Fruit fly (Drosophila melanogaster): ENCODE results near the gene Crag.

The Crag gene

DNA sequence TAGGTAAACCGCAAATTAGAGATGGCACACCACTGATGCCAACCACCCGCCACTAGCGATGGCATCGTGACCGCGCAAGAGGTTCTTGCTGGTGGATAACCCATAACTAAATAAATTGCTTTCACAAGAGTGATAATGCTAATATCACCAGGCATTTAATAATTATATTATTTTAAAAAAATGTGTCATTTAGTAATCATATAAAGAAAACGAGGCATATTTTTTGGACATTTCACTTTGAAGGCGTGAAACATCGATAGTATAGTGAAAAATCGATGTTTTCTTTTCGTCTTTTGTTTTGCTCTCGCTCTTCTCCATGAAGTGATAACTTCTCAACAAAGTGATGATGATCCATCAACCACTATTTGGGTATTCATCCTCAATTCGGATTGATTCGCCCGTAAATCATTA lies 33.1 kb upstream of the Crag start, which contains the start of gene IntS4 (continued):
- TF ChIP-seq CG8632 (GFP tag; optimal IDR thresholded peaks at IDR 0.05) (peak; percentile 10), CG1621 (tag; optimal IDR thresholded peaks at IDR 0.05) (peak; percentile 71), fkh (GFP tag; optimal IDR thresholded peaks at IDR 0.05) (no peak), CG6163 (GFP tag; IDR thresholded peaks at IDR 0.05) (no peak; the same call in 2 of the 3 replicates), Eip93F (GFP tag; optimal IDR thresholded peaks at IDR 0.05) (peak; percentile 69), CG8119 (GFP tag; IDR thresholded peaks at IDR 0.05) (no peak), CG16779 (tag; optimal IDR thresholded peaks at IDR 0.05) (no peak), Eip75B (GFP tag; optimal IDR thresholded peaks at IDR 0.05) (no peak), Hr38 (GFP tag; optimal IDR thresholded peaks at IDR 0.05) (no peak), Hr4 (GFP tag; optimal IDR thresholded peaks at IDR 0.05) (no peak), achi (GFP tag; optimal IDR thresholded peaks at IDR 0.05) (peak; percentile 70), CG3032 (tag; optimal IDR thresholded peaks at IDR 0.05) (peak; percentile 53), esn (GFP tag; optimal IDR thresholded peaks at IDR 0.05) (peak; percentile 74), Blimp-1 (GFP tag; optimal IDR thresholded peaks at IDR 0.05) (peak; percentile 1), Ets21C (GFP tag; optimal IDR thresholded peaks at IDR 0.05) (peak; percentile 40), svp (GFP tag) (peak; percentile 83), CG7368 (GFP tag; optimal IDR thresholded peaks at IDR 0.05) (no peak), Sox14 (GFP tag; optimal IDR thresholded peaks at IDR 0.05) (peak; percentile 47), pdm3 (GFP tag; optimal IDR thresholded peaks at IDR 0.05) (no peak), CG32006 (GFP tag; optimal IDR thresholded peaks at IDR 0.05) (no peak), lz (GFP tag; optimal IDR thresholded peaks at IDR 0.05) (peak; percentile 67), CG10669 (GFP tag; optimal IDR thresholded peaks at IDR 0.05) (no peak), CG34406 (GFP tag; optimal IDR thresholded peaks at IDR 0.05) (peak; percentile 56), spab (GFP tag; optimal IDR thresholded peaks at IDR 0.05) (no peak), Gug (GFP tag; IDR thresholded peaks at IDR 0.05) (peak; percentile 32; the same call in 1 of the 2 replicates), CG6808 (GFP tag; optimal IDR thresholded peaks at IDR 0.05) (no peak), dsx (GFP tag; optimal IDR thresholded peaks at IDR 0.05; ENCODE audit: poor library complexity, severe bottlenecking) (peak; percentile 56), OdsH (GFP tag; optimal IDR thresholded peaks at IDR 0.05) (no peak), Sox15 (GFP tag; optimal IDR thresholded peaks at IDR 0.05) (peak; percentile 25), salr (GFP tag; optimal IDR thresholded peaks at IDR 0.05) (no peak), CG6854 (GFP tag; optimal IDR thresholded peaks at IDR 0.05) (no peak), net (GFP tag; optimal IDR thresholded peaks at IDR 0.05) (no peak), Sox102F (GFP tag; optimal IDR thresholded peaks at IDR 0.05) (peak; percentile 65), CG8319 (GFP tag; optimal IDR thresholded peaks at IDR 0.05) (peak; percentile 17)

DNA sequence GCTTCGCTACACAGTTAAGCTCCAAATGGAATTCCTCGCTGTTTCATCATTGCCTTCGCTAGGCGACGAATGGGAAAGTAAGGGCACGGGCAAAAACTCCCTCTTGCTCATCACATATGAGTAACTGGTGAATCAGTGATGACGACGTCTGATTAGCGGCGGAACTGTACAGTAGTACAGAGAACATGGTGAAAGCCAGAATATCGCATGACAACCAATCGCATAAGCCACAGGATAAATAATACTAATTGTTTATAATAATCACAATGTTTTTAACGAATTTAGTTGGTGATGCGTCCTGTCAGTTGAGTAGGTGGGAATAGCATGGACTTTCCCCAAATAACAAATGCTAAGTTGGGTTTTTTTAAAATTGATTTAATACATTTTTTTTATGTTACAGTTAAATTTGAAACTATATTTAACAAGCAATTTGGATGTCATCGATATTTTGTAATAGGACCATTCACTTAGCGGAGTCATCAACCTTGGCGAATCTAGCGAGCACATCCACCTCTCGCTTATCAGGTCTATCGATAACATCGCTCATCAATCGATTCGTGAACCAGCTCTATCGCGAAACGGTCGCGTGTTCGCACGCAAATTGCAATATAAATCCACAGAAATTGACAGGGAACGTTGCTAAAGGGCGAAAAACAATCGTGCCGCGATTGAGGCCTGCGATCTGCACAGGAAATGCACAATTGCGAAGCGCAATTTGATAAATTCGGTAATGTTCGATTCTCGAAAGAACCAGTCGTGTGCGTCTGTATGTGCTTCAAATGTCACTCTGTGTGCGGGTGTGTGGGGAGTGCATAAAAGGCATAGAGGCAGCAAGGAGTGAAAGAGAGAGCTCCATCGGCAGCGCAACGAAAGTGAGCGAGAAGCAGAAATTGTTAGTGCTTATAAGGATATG lies 31.5 kb upstream of the Crag start, which contains the start of the genes CG12112 and Trf4-1:
Gene CG12112 (minus strand): TSS at position 106 of the 913 bp plus-strand sequence.
Gene Trf4-1 (plus strand): TSS at position 236 of the 913 bp plus-strand sequence.
- TF ChIP-seq Ets96B (tag; optimal IDR thresholded peaks at IDR 0.05) (no peak), salr (GFP tag; optimal IDR thresholded peaks at IDR 0.05) (no peak), Hr38 (GFP tag; optimal IDR thresholded peaks at IDR 0.05) (no peak), CG3919 (GFP tag; optimal IDR thresholded peaks at IDR 0.05) (peak; percentile 14), Lpt (GFP tag; optimal IDR thresholded peaks at IDR 0.05) (no peak), CG4318 (GFP tag; optimal IDR thresholded peaks at IDR 0.05) (no peak), fkh (GFP tag; optimal IDR thresholded peaks at IDR 0.05) (no peak), CG8319 (GFP tag; optimal IDR thresholded peaks at IDR 0.05) (no peak), Eip93F (GFP tag; optimal IDR thresholded peaks at IDR 0.05) (peak; percentile 3), CG15336 (GFP tag; IDR thresholded peaks at IDR 0.05) (no peak), pdm3 (GFP tag; optimal IDR thresholded peaks at IDR 0.05) (peak; percentile 58), Smox (GFP tag; optimal IDR thresholded peaks at IDR 0.05) (peak; percentile 52), esn (GFP tag; optimal IDR thresholded peaks at IDR 0.05) (peak; percentile 55), Blimp-1 (GFP tag; optimal IDR thresholded peaks at IDR 0.05) (peak; percentile 15), OdsH (GFP tag; optimal IDR thresholded peaks at IDR 0.05) (peak; percentile 48), CG11762 (GFP tag; optimal IDR thresholded peaks at IDR 0.05; ENCODE audit: insufficient read depth) (no peak), lz (GFP tag; optimal IDR thresholded peaks at IDR 0.05) (peak; percentile 59), Sox15 (GFP tag; optimal IDR thresholded peaks at IDR 0.05) (no peak), cyc (GFP tag; optimal IDR thresholded peaks at IDR 0.05) (peak; percentile 26), Hr4 (GFP tag; optimal IDR thresholded peaks at IDR 0.05) (peak; percentile 34), Hr39 (GFP tag; optimal IDR thresholded peaks at IDR 0.05) (peak; percentile 32), ss (GFP tag; optimal IDR thresholded peaks at IDR 0.05) (peak in 1 of 2 experiments; percentile 60), Met (GFP tag; optimal IDR thresholded peaks at IDR 0.05) (peak; percentile 43), Eip75B (GFP tag; optimal IDR thresholded peaks at IDR 0.05) (peak; percentile 46), CG9139 (GFP tag; optimal IDR thresholded peaks at IDR 0.05) (no peak), fd59A (GFP tag; optimal IDR thresholded peaks at IDR 0.05) (no peak), CG3032 (tag; optimal IDR thresholded peaks at IDR 0.05) (peak; percentile 2)
